Worm (Caenorhabditis elegans): ENCODE data around the gene F57A10.2.

DNA sequence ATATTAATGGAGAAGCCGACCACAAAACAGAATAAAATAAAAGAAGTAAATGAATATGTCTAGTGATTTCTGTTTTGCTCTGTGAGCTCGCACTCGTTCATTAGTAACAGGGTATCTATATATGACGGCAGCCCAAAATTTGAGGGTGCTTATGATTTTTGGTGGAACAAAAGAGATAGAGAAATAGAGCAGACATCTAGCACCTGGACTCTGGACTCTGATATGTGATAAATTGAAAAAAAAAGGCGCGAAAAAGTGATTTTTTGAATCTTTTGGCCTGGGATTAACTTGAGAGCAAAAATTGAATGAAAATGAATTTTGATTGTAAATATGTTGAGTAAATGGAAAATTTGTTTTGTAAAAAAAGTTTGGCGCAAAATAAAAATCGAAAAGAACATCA lies 10.3 kb downstream of the F57A10.2 start, which contains the start of gene nhr-283:
- TF ChIP-seq alr-1 (tag; optimal IDR thresholded peaks at IDR 0.05) (no peak), nhr-129 (tag; optimal IDR thresholded peaks at IDR 0.05) (no peak), nhr-11 (tag; optimal IDR thresholded peaks at IDR 0.05) (no peak), blmp-1 (tag; optimal IDR thresholded peaks at IDR 0.05; ENCODE audit: insufficient read depth) (no peak), zag-1 (tag; optimal IDR thresholded peaks at IDR 0.05) (no peak), ceh-16 (tag; optimal IDR thresholded peaks at IDR 0.05) (no peak)
